Worm (Caenorhabditis elegans): Measurements from ENCODE around the gene Y119D3B.21.

- TF ChIP-seq T22C8.4 (GFP tag; IDR thresholded peaks at IDR 0.05) (no peak), med-1 (GFP tag; optimal IDR thresholded peaks at IDR 0.05; ENCODE audit: insufficient read depth) (no peak)
Observed at ce11 chrIII:1249111-1249583, 34.3 kb downstream of the Y119D3B.21 start, which contains the start of the genes fbxa-76 and fbxa-77.

All from whole organism, midembryonic.